Worm (Caenorhabditis elegans) whole organism, L3 larva: ENCODE results near the gene acbp-5.

ENCODE experiments used
- fkh-2 ChIP-seq: fragments of 150-350 bp; optimal IDR thresholded peaks from 2 replicates; lab custom pipeline; 2014; ENCODE audit warnings: missing biosample characterization, missing genetic modification reagents, missing genetic modification characterization
- lin-15B ChIP-seq: fragments of 150-350 bp; optimal IDR thresholded peaks from 2 replicates; lab custom pipeline; 2014; ENCODE audit warnings: missing biosample characterization, missing genetic modification characterization
- nhr-11 ChIP-seq: fragments of 150-350 bp; optimal IDR thresholded peaks from 2 replicates; lab custom pipeline; 2014; ENCODE audit warnings: missing biosample characterization, missing genetic modification characterization
- nhr-25 ChIP-seq: sonication (generic microtip); optimal IDR thresholded peaks from 2 replicates; lab custom pipeline; 2017; ENCODE audit warnings: missing biosample characterization, missing genetic modification characterization
- pha-4 ChIP-seq: fragments of 150-350 bp; optimal IDR thresholded peaks from 2 replicates; lab custom pipeline; 2014; ENCODE audit warnings: missing biosample characterization, missing genetic modification reagents, missing genetic modification characterization
- skn-1 ChIP-seq: fragments of 150-350 bp; optimal IDR thresholded peaks from 2 replicates; lab custom pipeline; 2014; ENCODE audit warnings: missing biosample characterization, missing genetic modification characterization
- tbx-2 ChIP-seq: sonication (generic microtip); optimal IDR thresholded peaks from 2 replicates; lab custom pipeline; 2016; ENCODE audit warnings: mild to moderate bottlenecking, missing genetic modification characterization, missing compliant biosample characterization
- unc-39 ChIP-seq: sonication (generic microtip); optimal IDR thresholded peaks from 4 replicates; lab custom pipeline; 2017; ENCODE audit warnings: missing biosample characterization, missing genetic modification characterization
- unc-62 ChIP-seq: fragments of 150-350 bp; sonication (generic microtip); optimal IDR thresholded peaks from 4 replicates; lab custom pipeline; 2014; ENCODE audit warnings: missing biosample characterization, missing genetic modification reagents, missing genetic modification characterization

ce11 chrIII:13683275-13683674 is 41.8 kb upstream of the acbp-5 start:
- TF ChIP-seq fkh-2 (tag; lab: Kevin White, UChicago) (no peak), unc-39 (tag; lab: Kevin White, UChicago) (no peak), tbx-2 (tag; lab: Kevin White, UChicago) (no peak), skn-1 (tag; lab: Kevin White, UChicago) (no peak), lin-15B (tag; lab: Kevin White, UChicago) (no peak), pha-4 (tag; lab: Kevin White, UChicago) (no peak), nhr-25 (tag; lab: Kevin White, UChicago) (no peak), unc-62 (GFP tag; lab: Kevin White, UChicago) (no peak), nhr-11 (tag; lab: Kevin White, UChicago) (no peak)
